Worm (Caenorhabditis elegans): Measurements from ENCODE around the gene irg-2.

irg-2 gene

ce11 chrV:4038557-4038956 lies 3.4 kb upstream of the irg-2 start:
- TF ChIP-seq ceh-82 (tag; optimal IDR thresholded peaks at IDR 0.05), result no peak
- peak; percentile 69 for TF ChIP-seq nhr-129 (tag; optimal IDR thresholded peaks at IDR 0.05)
- no peak for TF ChIP-seq ztf-4 (tag; optimal IDR thresholded peaks at IDR 0.05)

DNA sequence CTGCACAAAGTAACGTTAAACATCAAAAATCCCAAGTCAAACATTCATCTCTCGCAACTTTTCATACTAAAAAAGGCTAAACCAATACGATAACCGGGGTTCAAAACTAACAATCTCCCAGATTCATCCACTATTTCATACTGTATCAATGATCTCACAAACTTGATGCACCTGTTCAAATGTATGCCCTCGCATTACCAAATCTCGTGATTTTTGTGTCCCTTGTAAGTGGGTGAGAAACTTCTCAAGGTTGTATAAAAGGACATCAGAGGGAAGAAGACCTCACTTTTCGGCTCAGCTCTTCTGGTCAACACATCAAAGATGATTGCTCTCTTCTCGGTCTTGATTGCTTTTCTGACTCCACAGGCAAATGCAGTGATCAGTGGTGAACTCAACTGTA lies 1.7 kb downstream of the irg-2 start, which contains the start of gene phat-3:
Gene phat-3 (plus strand): TSS at position 301 of the 400 bp plus-strand sequence.
- TF ChIP-seq nhr-129 (tag; optimal IDR thresholded peaks at IDR 0.05) (no peak), ztf-1 (GFP tag; conservative IDR thresholded peaks at IDR 0.05) (no peak), Y55F3AM.14 (GFP tag; optimal IDR thresholded peaks at IDR 0.05) (no peak), snpc-4 (tag; optimal IDR thresholded peaks at IDR 0.05) (no peak), ztf-11 (tag; optimal IDR thresholded peaks at IDR 0.05) (no peak), mdl-1 (tag; optimal IDR thresholded peaks at IDR 0.05) (no peak), nhr-11 (tag; optimal IDR thresholded peaks at IDR 0.05) (no peak), ceh-16 (tag; optimal IDR thresholded peaks at IDR 0.05) (no peak), ceh-82 (tag; optimal IDR thresholded peaks at IDR 0.05) (no peak), mbf-1 (tag; optimal IDR thresholded peaks at IDR 0.05) (no peak), sma-9 (GFP tag; optimal IDR thresholded peaks at IDR 0.05) (no peak), sma-9 (tag; optimal IDR thresholded peaks at IDR 0.05) (no peak), elt-3 (tag; optimal IDR thresholded peaks at IDR 0.05) (no peak), gmeb-1 (tag; optimal IDR thresholded peaks at IDR 0.05) (no peak), mab-5 (tag; optimal IDR thresholded peaks at IDR 0.05) (no peak), nhr-77 (tag; optimal IDR thresholded peaks at IDR 0.05) (no peak), C34F6.9 (tag; optimal IDR thresholded peaks at IDR 0.05) (no peak)

DNA sequence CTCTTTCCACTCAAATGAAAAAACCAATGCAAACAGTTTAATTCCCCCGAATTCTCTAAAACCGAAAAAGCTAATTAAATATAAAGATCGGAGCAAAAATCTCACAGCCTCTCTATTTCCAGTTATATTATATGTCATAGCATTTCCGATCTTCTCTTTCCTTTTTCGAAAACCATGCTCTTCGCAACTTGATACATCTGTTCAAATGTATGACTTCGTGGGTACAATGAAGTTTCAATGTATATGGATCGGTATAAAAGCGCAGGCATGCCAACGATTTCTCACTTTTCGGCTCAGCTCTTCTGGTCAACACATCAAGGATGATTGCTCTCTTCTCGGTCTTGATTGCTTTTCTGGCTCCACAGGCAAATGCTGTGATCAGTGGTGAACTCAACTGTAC lies 4.1 kb downstream of the irg-2 start, which contains the start of gene phat-7:
Gene phat-7 (plus strand): TSS at position 301 of the 400 bp plus-strand sequence.
- TF ChIP-seq nhr-11 (tag; optimal IDR thresholded peaks at IDR 0.05) (no peak), nhr-6 (tag; optimal IDR thresholded peaks at IDR 0.05) (no peak), ceh-82 (tag; optimal IDR thresholded peaks at IDR 0.05) (no peak), nhr-23 (tag; optimal IDR thresholded peaks at IDR 0.05) (no peak), sem-4 (tag; optimal IDR thresholded peaks at IDR 0.05) (no peak), sma-9 (GFP tag; optimal IDR thresholded peaks at IDR 0.05) (no peak), sma-9 (tag; optimal IDR thresholded peaks at IDR 0.05) (no peak), skn-1 (tag; optimal IDR thresholded peaks at IDR 0.05) (no peak), lin-13 (GFP tag; optimal IDR thresholded peaks at IDR 0.05) (no peak), nhr-10 (tag; optimal IDR thresholded peaks at IDR 0.05) (no peak)

DNA sequence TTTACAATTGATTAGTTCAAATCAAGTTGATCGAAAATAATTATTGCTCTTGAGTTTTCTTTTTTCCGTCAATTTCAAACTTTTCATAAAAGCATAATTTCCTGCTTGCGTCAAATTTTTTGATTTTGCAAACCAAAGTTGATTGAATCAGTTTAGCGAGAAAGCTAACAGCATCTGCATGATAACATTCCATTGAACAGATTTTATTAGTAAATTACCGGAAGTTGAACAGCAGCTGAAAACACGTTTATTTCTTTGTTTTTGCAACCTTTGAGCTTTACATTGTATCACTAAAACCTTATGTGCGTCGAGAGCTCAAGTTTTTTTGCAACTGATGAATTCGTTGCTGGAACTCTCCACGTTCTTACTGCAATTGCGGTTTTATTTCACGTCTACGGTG lies 5.6 kb downstream of the irg-2 start, which contains the start of gene srh-169:
Gene srh-169 (plus strand): TSS at position 301 of the 400 bp plus-strand sequence.
- no peak for TF ChIP-seq mab-5 (tag; optimal IDR thresholded peaks at IDR 0.05)
- no peak for TF ChIP-seq nhr-21 (tag; optimal IDR thresholded peaks at IDR 0.05)
- TF ChIP-seq zag-1 (tag; optimal IDR thresholded peaks at IDR 0.05), result no peak

ce11 chrV:4055025-4055424 lies 13.0 kb downstream of the irg-2 start, which contains the start of gene djr-1.2:
Gene djr-1.2 (minus strand): TSS chrV:4055125.
- TF ChIP-seq ceh-16 (tag; optimal IDR thresholded peaks at IDR 0.05) (no peak), F13H6.1 (tag; optimal IDR thresholded peaks at IDR 0.05) (no peak), lsy-2 (tag; optimal IDR thresholded peaks at IDR 0.05) (no peak), nhr-12 (tag; optimal IDR thresholded peaks at IDR 0.05) (no peak), peb-1 (tag; optimal IDR thresholded peaks at IDR 0.05) (no peak), nhr-21 (tag; optimal IDR thresholded peaks at IDR 0.05) (no peak)

DNA sequence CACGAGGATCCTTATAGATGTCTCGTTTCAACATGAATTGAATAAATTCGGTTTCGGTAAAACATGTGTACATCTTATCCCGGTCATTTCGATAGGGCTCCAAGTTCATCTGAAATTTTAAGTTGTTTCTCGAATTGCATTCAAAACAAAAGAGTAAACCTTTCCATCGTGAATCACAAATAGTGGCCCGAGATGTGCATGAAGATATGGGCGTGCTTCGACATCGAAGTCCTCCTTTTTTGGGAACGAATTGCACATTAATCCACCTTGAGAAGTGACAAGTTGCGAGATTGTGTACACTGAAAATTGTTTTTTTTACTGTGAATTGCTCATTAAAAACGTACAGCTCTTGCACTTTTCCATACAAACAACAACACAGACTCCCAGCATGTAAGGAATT lies 14.2 kb downstream of the irg-2 start:
- TF ChIP-seq ztf-11 (tag; optimal IDR thresholded peaks at IDR 0.05) (no peak), nhr-21 (tag; optimal IDR thresholded peaks at IDR 0.05) (no peak), C34F6.9 (tag; optimal IDR thresholded peaks at IDR 0.05) (no peak), nhr-6 (tag; optimal IDR thresholded peaks at IDR 0.05) (no peak), snpc-4 (tag; optimal IDR thresholded peaks at IDR 0.05) (no peak), nhr-129 (tag; optimal IDR thresholded peaks at IDR 0.05) (no peak), fos-1 (tag; optimal IDR thresholded peaks at IDR 0.05) (no peak), sem-4 (tag; optimal IDR thresholded peaks at IDR 0.05) (no peak), ceh-82 (tag; optimal IDR thresholded peaks at IDR 0.05) (no peak), mdl-1 (tag; optimal IDR thresholded peaks at IDR 0.05) (no peak), lin-13 (GFP tag; optimal IDR thresholded peaks at IDR 0.05) (no peak), blmp-1 (tag; optimal IDR thresholded peaks at IDR 0.05; ENCODE audit: insufficient read depth) (no peak), nhr-25 (tag; optimal IDR thresholded peaks at IDR 0.05) (no peak), nhr-237 (tag; optimal IDR thresholded peaks at IDR 0.05) (no peak), sma-3 (GFP tag; optimal IDR thresholded peaks at IDR 0.05) (no peak), gmeb-1 (tag; optimal IDR thresholded peaks at IDR 0.05) (no peak), zag-1 (tag; optimal IDR thresholded peaks at IDR 0.05) (no peak), lin-39 (tag; optimal IDR thresholded peaks at IDR 0.05) (no peak)

All from whole organism, L2 larva.